Worm (Caenorhabditis elegans): ENCODE data around the gene srh-37.

Gene srh-37

DNA sequence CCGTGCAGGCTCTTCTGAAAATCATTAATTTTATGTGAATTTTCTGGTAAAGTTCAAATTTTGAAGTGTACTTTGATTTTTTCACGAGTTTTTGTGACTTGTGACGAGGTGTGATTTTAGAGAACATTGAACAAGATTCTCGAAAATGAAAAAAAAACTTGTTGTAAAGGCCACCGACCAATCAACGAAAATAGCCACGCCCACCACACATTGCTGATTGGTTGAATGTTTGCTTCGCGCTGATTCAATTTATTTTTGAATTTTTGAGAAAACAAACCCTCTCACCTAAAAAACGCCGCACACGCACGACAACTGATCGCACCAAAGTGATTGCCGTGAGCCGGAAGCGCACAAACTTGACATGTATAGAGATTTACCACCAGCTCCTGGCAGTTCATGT lies 29.5 kb downstream of the srh-37 start:
- TF ChIP-seq pqm-1 (tag; optimal IDR thresholded peaks at IDR 0.05) (peak; percentile 0), nfya-1 (tag; optimal IDR thresholded peaks at IDR 0.05; ENCODE audit: insufficient read depth) (peak; percentile 74), egl-27 (tag; optimal IDR thresholded peaks at IDR 0.05) (no peak), elt-2 (tag; optimal IDR thresholded peaks at IDR 0.05) (no peak), ama-1 (optimal IDR thresholded peaks at IDR 0.05) (no peak)

DNA sequence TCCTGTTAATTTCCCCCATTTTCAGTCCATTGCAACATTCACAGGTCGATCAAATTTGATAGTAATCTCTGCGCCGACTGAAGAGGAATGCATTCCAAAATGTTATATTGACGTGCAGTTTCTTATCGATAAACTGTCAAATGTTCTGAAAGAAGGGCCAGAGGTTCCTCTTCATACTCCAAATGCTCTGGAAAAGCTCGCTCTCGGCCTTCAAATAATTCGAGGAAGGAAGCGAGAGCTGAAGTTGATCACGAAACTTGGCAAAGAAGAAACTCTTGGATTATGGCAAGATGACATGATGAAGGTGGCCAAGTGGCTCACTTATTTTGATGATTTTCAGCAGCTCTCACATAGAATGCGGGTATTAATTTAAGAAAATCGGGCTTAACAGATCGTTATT lies 33.3 kb downstream of the srh-37 start:
- TF ChIP-seq nhr-12 (tag; optimal IDR thresholded peaks at IDR 0.05) (no peak), egl-27 (tag; optimal IDR thresholded peaks at IDR 0.05) (no peak), pha-4 (tag; optimal IDR thresholded peaks at IDR 0.05) (no peak), lin-39 (tag; optimal IDR thresholded peaks at IDR 0.05) (no peak), unc-62 (GFP tag; optimal IDR thresholded peaks at IDR 0.05) (no peak), ceh-82 (tag; optimal IDR thresholded peaks at IDR 0.05) (no peak), egl-5 (tag; optimal IDR thresholded peaks at IDR 0.05) (no peak), nhr-25 (tag; optimal IDR thresholded peaks at IDR 0.05) (no peak), nhr-11 (tag; optimal IDR thresholded peaks at IDR 0.05) (no peak), fos-1 (tag; optimal IDR thresholded peaks at IDR 0.05) (no peak), unc-39 (tag; optimal IDR thresholded peaks at IDR 0.05) (no peak), lin-15B (tag; optimal IDR thresholded peaks at IDR 0.05) (no peak), hmg-11 (tag; optimal IDR thresholded peaks at IDR 0.05) (no peak), tbx-2 (tag; optimal IDR thresholded peaks at IDR 0.05) (no peak)

- TF ChIP-seq pha-4 (tag; optimal IDR thresholded peaks at IDR 0.05) (peak; percentile 70), elt-2 (tag; optimal IDR thresholded peaks at IDR 0.05) (peak; percentile 82), jun-1 (tag; optimal IDR thresholded peaks at IDR 0.05) (peak; percentile 56), mml-1 (tag; optimal IDR thresholded peaks at IDR 0.05) (no peak), fkh-2 (tag; optimal IDR thresholded peaks at IDR 0.05) (no peak), nhr-12 (tag; optimal IDR thresholded peaks at IDR 0.05) (no peak), pqm-1 (tag; optimal IDR thresholded peaks at IDR 0.05) (peak; percentile 90)
Measured at ce11 chrV:477664-478212, 34.6 kb downstream of the srh-37 start, which contains the start of gene nhr-55. Gene nhr-55 (plus strand): TSS chrV:478162.

DNA sequence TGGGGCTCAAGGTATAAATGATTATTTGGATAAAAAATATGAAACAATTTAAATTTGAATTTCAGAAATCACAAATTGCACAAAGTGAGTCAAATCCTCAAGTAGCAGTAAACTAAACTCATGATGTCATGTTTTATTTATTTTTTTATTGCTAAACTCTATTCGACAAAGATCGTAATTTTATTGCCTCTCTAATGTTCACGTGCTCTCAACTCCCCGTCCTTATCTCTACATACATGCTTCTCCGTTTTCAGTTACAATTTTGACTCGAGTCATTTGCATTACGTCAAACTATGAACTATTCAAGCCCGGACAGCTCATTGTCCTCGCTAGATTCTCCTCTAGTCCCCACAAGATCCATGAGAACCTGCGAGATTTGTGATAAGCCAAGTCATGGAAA lies 37.8 kb downstream of the srh-37 start, which contains the start of gene nhr-99:
TSS of gene nhr-99 (plus strand) at position 263 of the 400 bp plus-strand sequence.
- TF ChIP-seq pha-4 (tag; optimal IDR thresholded peaks at IDR 0.05) (peak; percentile 38), elt-2 (tag; optimal IDR thresholded peaks at IDR 0.05) (peak; percentile 73), pqm-1 (tag; optimal IDR thresholded peaks at IDR 0.05) (peak; percentile 85), mdl-1 (tag; optimal IDR thresholded peaks at IDR 0.05) (no peak), jun-1 (tag; optimal IDR thresholded peaks at IDR 0.05) (peak; percentile 62), ztf-11 (tag; optimal IDR thresholded peaks at IDR 0.05) (no peak)

ce11 chrV:472589-472988 lies 39.7 kb downstream of the srh-37 start, which contains the start of gene srt-31:
Gene srt-31 (plus strand): TSS chrV:472889.
- TF ChIP-seq nhr-23 (tag; optimal IDR thresholded peaks at IDR 0.05) (no peak), tbx-2 (tag; optimal IDR thresholded peaks at IDR 0.05) (no peak), elt-2 (tag; optimal IDR thresholded peaks at IDR 0.05) (no peak), mdl-1 (tag; optimal IDR thresholded peaks at IDR 0.05) (no peak), lin-39 (tag; optimal IDR thresholded peaks at IDR 0.05) (no peak), nhr-76 (tag; optimal IDR thresholded peaks at IDR 0.05) (no peak), R02D3.7 (tag; optimal IDR thresholded peaks at IDR 0.05) (no peak), ceh-16 (tag; optimal IDR thresholded peaks at IDR 0.05) (no peak), ceh-28 (tag; optimal IDR thresholded peaks at IDR 0.05) (no peak)

ce11 chrV:468460-468859 lies 43.9 kb downstream of the srh-37 start, which contains the start of gene srbc-57:
Gene srbc-57 (minus strand): TSS chrV:468560.
- no peak for TF ChIP-seq elt-1 (tag; optimal IDR thresholded peaks at IDR 0.05)
- no peak for TF ChIP-seq mml-1 (tag; optimal IDR thresholded peaks at IDR 0.05)
- no peak for TF ChIP-seq jun-1 (tag; optimal IDR thresholded peaks at IDR 0.05)
- TF ChIP-seq tbx-2 (tag; optimal IDR thresholded peaks at IDR 0.05) = no peak
- no peak for TF ChIP-seq pqm-1 (tag; optimal IDR thresholded peaks at IDR 0.05)
- no peak for TF ChIP-seq ceh-28 (tag; optimal IDR thresholded peaks at IDR 0.05)
- no peak for TF ChIP-seq hmg-11 (tag; optimal IDR thresholded peaks at IDR 0.05)
- TF ChIP-seq elt-2 (tag; optimal IDR thresholded peaks at IDR 0.05) = no peak
- TF ChIP-seq skn-1 (tag; optimal IDR thresholded peaks at IDR 0.05) = no peak
- no peak for TF ChIP-seq nhr-43 (tag; optimal IDR thresholded peaks at IDR 0.05; ENCODE audit: poor library complexity, severe bottlenecking)
- no peak for TF ChIP-seq unc-62 (GFP tag; optimal IDR thresholded peaks at IDR 0.05)
- TF ChIP-seq mdl-1 (tag; optimal IDR thresholded peaks at IDR 0.05) = no peak
- TF ChIP-seq ceh-9 (tag; optimal IDR thresholded peaks at IDR 0.05) = no peak
- no peak for TF ChIP-seq fos-1 (tag; optimal IDR thresholded peaks at IDR 0.05)
- no peak for TF ChIP-seq nhr-67 (tag; optimal IDR thresholded peaks at IDR 0.05)
- TF ChIP-seq nfya-1 (tag; optimal IDR thresholded peaks at IDR 0.05; ENCODE audit: insufficient read depth) = no peak
